Fruit fly (Drosophila melanogaster): ENCODE results near the gene dac.

Gene dac

dm6 chr2L:16500469-16500868 is 14.7 kb upstream of the dac start (continued):
- peak; percentile 94 for TF ChIP-seq ken (GFP tag; IDR thresholded peaks at IDR 0.05)
- peak; percentile 90 for TF ChIP-seq croc (GFP tag; conservative IDR thresholded peaks at IDR 0.05)
- peak; percentile 84 for TF ChIP-seq ERR (GFP tag; optimal IDR thresholded peaks at IDR 0.05)
- no peak for TF ChIP-seq Rx (GFP tag; IDR thresholded peaks at IDR 0.05)
- TF ChIP-seq CG3065 (GFP tag; optimal IDR thresholded peaks at IDR 0.05) = peak; percentile 75
- peak; percentile 74 for TF ChIP-seq CG31224 (GFP tag; IDR thresholded peaks at IDR 0.05)
- peak; percentile 87 for TF ChIP-seq Fer1 (GFP tag; optimal IDR thresholded peaks at IDR 0.05)
- peak; percentile 92 for TF ChIP-seq CG8765 (GFP tag; IDR thresholded peaks at IDR 0.05)
- TF ChIP-seq Awh (GFP tag; IDR thresholded peaks at IDR 0.05) = peak; percentile 92
- TF ChIP-seq CG2678 (tag; optimal IDR thresholded peaks at IDR 0.05) = peak; percentile 90
- TF ChIP-seq wdn (GFP tag; IDR thresholded peaks at IDR 0.05) = peak; percentile 60; the same call in 1 of the 2 replicates
- peak; percentile 27 for TF ChIP-seq stwl (tag; optimal IDR thresholded peaks at IDR 0.05)
- peak; percentile 78 for TF ChIP-seq ab (GFP tag; optimal IDR thresholded peaks at IDR 0.05)
- peak; percentile 80 for TF ChIP-seq CG12071 (GFP tag; optimal IDR thresholded peaks at IDR 0.05)
- TF ChIP-seq CG10462 (GFP tag; optimal IDR thresholded peaks at IDR 0.05) = peak; percentile 71
- TF ChIP-seq ro (GFP tag; IDR thresholded peaks at IDR 0.05) = peak; percentile 57; the same call in 1 of the 2 replicates
- TF ChIP-seq fd102C (GFP tag; optimal IDR thresholded peaks at IDR 0.05) = peak; percentile 62
- no peak for TF ChIP-seq Sin3A (optimal IDR thresholded peaks at IDR 0.05)
- peak; percentile 74 for TF ChIP-seq Lhr (GFP tag; optimal IDR thresholded peaks at IDR 0.05)
- peak; percentile 85 for TF ChIP-seq CG17568 (GFP tag; optimal IDR thresholded peaks at IDR 0.05)
- peak; percentile 46 for TF ChIP-seq CG9609 (GFP tag; optimal IDR thresholded peaks at IDR 0.05)
- no peak for TF ChIP-seq ftz-f1 (GFP tag; optimal IDR thresholded peaks at IDR 0.05)
- peak; percentile 87 for TF ChIP-seq CG14050 (GFP tag; IDR thresholded peaks at IDR 0.05)
- peak; percentile 83 for TF ChIP-seq Meics (GFP tag; optimal IDR thresholded peaks at IDR 0.05)
- peak; percentile 93 for TF ChIP-seq PHDP (tag; optimal IDR thresholded peaks at IDR 0.05)
- no peak for TF ChIP-seq hbn (GFP tag; IDR thresholded peaks at IDR 0.05; ENCODE audit: partially characterized antibody)
- peak; percentile 86 for TF ChIP-seq CG3847 (GFP tag; IDR thresholded peaks at IDR 0.05)
- TF ChIP-seq CoRest (tag; optimal IDR thresholded peaks at IDR 0.05) = peak; percentile 88
- TF ChIP-seq Fer3 (tag; optimal IDR thresholded peaks at IDR 0.05) = peak; percentile 84
- peak; percentile 93 for TF ChIP-seq HmgZ (tag; optimal IDR thresholded peaks at IDR 0.05)
- no peak for TF ChIP-seq lov (optimal IDR thresholded peaks at IDR 0.05)
- TF ChIP-seq lov (GFP tag; IDR thresholded peaks at IDR 0.05) = peak; percentile 92
- TF ChIP-seq onecut (GFP tag; IDR thresholded peaks at IDR 0.05) = peak; percentile 87
- peak; percentile 78 for TF ChIP-seq Vsx1 (GFP tag; optimal IDR thresholded peaks at IDR 0.05)
- peak; percentile 83 for TF ChIP-seq gsb (GFP tag; IDR thresholded peaks at IDR 0.05)
- peak; percentile 66 for TF ChIP-seq CG15011 (GFP tag; optimal IDR thresholded peaks at IDR 0.05)
- peak; percentile 77 for TF ChIP-seq wor (GFP tag; IDR thresholded peaks at IDR 0.05)
- TF ChIP-seq CG10147 (GFP tag; optimal IDR thresholded peaks at IDR 0.05) = peak; percentile 65
- TF ChIP-seq Hmx (GFP tag; optimal IDR thresholded peaks at IDR 0.05) = peak; percentile 76
- TF ChIP-seq disco-r (GFP tag; optimal IDR thresholded peaks at IDR 0.05) = peak; percentile 39
- TF ChIP-seq fu2 (GFP tag; optimal IDR thresholded peaks at IDR 0.05) = peak; percentile 60
- TF ChIP-seq CG6854 (GFP tag; optimal IDR thresholded peaks at IDR 0.05) = peak; percentile 59
- TF ChIP-seq CG8089 (GFP tag; optimal IDR thresholded peaks at IDR 0.05) = peak; percentile 58
- no peak for TF ChIP-seq Gsc (GFP tag; IDR thresholded peaks at IDR 0.05)
- peak; percentile 42 for TF ChIP-seq CG31365 (tag; optimal IDR thresholded peaks at IDR 0.05)
- peak; percentile 89 for TF ChIP-seq Xbp1 (GFP tag; optimal IDR thresholded peaks at IDR 0.05)
- peak; percentile 79 for TF ChIP-seq CG11696 (GFP tag; IDR thresholded peaks at IDR 0.05)
- TF ChIP-seq Oli (tag; optimal IDR thresholded peaks at IDR 0.05) = peak; percentile 92
- TF ChIP-seq CG7839 (tag; optimal IDR thresholded peaks at IDR 0.05) = peak; percentile 92
- peak; percentile 83 for TF ChIP-seq CG12299 (tag; optimal IDR thresholded peaks at IDR 0.05)
- TF ChIP-seq wek (GFP tag; optimal IDR thresholded peaks at IDR 0.05) = peak; percentile 77
- peak; percentile 80 for TF ChIP-seq jing (GFP tag; optimal IDR thresholded peaks at IDR 0.05)

Measured in whole organism, embryonic.